Fruit fly (Drosophila melanogaster): ENCODE data around the gene EMC1.

dm6 chr3R:7884433-7884832 lies 22.7 kb downstream of the EMC1 start:
- TF ChIP-seq CG8119 (GFP tag; IDR thresholded peaks at IDR 0.05) (no peak), OdsH (GFP tag; optimal IDR thresholded peaks at IDR 0.05) (no peak), Hr4 (GFP tag; optimal IDR thresholded peaks at IDR 0.05) (no peak), CG7368 (GFP tag; optimal IDR thresholded peaks at IDR 0.05) (no peak), CG8319 (GFP tag; optimal IDR thresholded peaks at IDR 0.05) (no peak), fd85E (GFP tag; optimal IDR thresholded peaks at IDR 0.05) (no peak), Blimp-1 (GFP tag; optimal IDR thresholded peaks at IDR 0.05) (no peak), CG10669 (GFP tag; optimal IDR thresholded peaks at IDR 0.05) (no peak), Hr38 (GFP tag; optimal IDR thresholded peaks at IDR 0.05) (no peak), Lpt (GFP tag; optimal IDR thresholded peaks at IDR 0.05) (no peak)
